Fruit fly (Drosophila melanogaster) whole organism, wandering third instar larva: ENCODE results near the gene BG642163.

Source experiments
- Abd-B ChIP-seq: fragments of >200 bp; optimal IDR thresholded peaks from 2 replicates; lab custom pipeline; 2017; ENCODE audit warnings: missing biosample characterization, missing genetic modification characterization
- CG9705 ChIP-seq: fragments of 200-800 bp; sonication (Bioruptor generic); optimal IDR thresholded peaks from 2 replicates; lab custom pipeline; 2018; ENCODE audit warnings: missing biosample characterization, mild to moderate bottlenecking, missing genetic modification characterization
- CrebA ChIP-seq: fragments of 200-800 bp; sonication (Bioruptor generic); optimal IDR thresholded peaks from 2 replicates; lab custom pipeline; 2016; ENCODE audit warnings: missing biosample characterization, mild to moderate bottlenecking, missing genetic modification characterization, borderline replicate concordance
- Dfd ChIP-seq: fragments of >200 bp; optimal IDR thresholded peaks from 2 replicates; lab custom pipeline; 2017; ENCODE audit warnings: missing biosample characterization, missing genetic modification characterization
- GATAd ChIP-seq: sonication (Bioruptor generic); optimal IDR thresholded peaks from 2 replicates; lab custom pipeline; 2016; ENCODE audit warnings: missing biosample characterization, missing genetic modification characterization
- Hr78 ChIP-seq: fragments of >200 bp; optimal IDR thresholded peaks from 2 replicates; lab custom pipeline; 2017; ENCODE audit warnings: missing biosample characterization, missing genetic modification characterization
- Hr83 ChIP-seq: fragments of 200-300 bp; sonication (Bioruptor generic); optimal IDR thresholded peaks from 2 replicates; lab custom pipeline; 2016; ENCODE audit warnings: missing biosample characterization, mild to moderate bottlenecking, missing genetic modification characterization, moderate library complexity; ENCODE audit not compliant: poor library complexity, severe bottlenecking
- Jra ChIP-seq: sonication (Bioruptor generic); optimal IDR thresholded peaks from 2 replicates; lab custom pipeline; 2016; ENCODE audit warnings: missing biosample characterization, missing genetic modification characterization
- Mio ChIP-seq: sonication (Bioruptor generic); optimal IDR thresholded peaks from 2 replicates; lab custom pipeline; 2016; ENCODE audit warnings: missing biosample characterization, missing genetic modification characterization
- Myc ChIP-seq: fragments of >200 bp; optimal IDR thresholded peaks from 2 replicates; lab custom pipeline; 2017
- Rel ChIP-seq, 2 experiments: fragments of 200-800 bp; sonication (Bioruptor generic) in 1 of 2; optimal IDR thresholded peaks; 2 replicates in 1 of 2; 3 replicates in 1 of 2; lab custom pipeline; 2016 to 2019; ENCODE audit warnings: mild to moderate bottlenecking in 2 of 2, missing biosample characterization in 2 of 2, missing genetic modification characterization in 2 of 2, moderate library complexity in 1 of 2
- Sp1 ChIP-seq: fragments of 200-800 bp; sonication (Bioruptor generic); optimal IDR thresholded peaks from 3 replicates; lab custom pipeline; 2019; ENCODE audit warnings: missing biosample characterization, mild to moderate bottlenecking, missing genetic modification characterization, moderate library complexity
- Vsx2 ChIP-seq: fragments of 200-300, 225-300 bp; sonication (Bioruptor generic); optimal IDR thresholded peaks from 2 replicates; lab custom pipeline; 2018; ENCODE audit warnings: missing biosample characterization, missing genetic modification characterization; ENCODE audit not compliant: partially characterized antibody
- br ChIP-seq: fragments of 200-800 bp; sonication (Bioruptor generic); optimal IDR thresholded peaks from 2 replicates; lab custom pipeline; 2016; ENCODE audit warnings: missing biosample characterization, missing genetic modification characterization
- brk ChIP-seq: fragments of 200-800 bp; sonication (Bioruptor generic); optimal IDR thresholded peaks from 2 replicates; lab custom pipeline; 2016; ENCODE audit warnings: missing biosample characterization, mild to moderate bottlenecking, missing genetic modification characterization
- dl ChIP-seq, 2 experiments: fragments of 175-275, 200-275 bp in 1 of 2; fragments of 200-275 bp in 1 of 2; sonication (Bioruptor generic); optimal IDR thresholded peaks; lab custom pipeline; 2018; ENCODE audit warnings: mild to moderate bottlenecking in 2 of 2, missing biosample characterization in 2 of 2, missing genetic modification characterization in 2 of 2, moderate library complexity in 2 of 2; ENCODE audit not compliant: partially characterized antibody in 2 of 2, insufficient read depth in 1 of 2
- dmrt93B ChIP-seq: fragments of 200-800 bp; sonication (Bioruptor generic); optimal IDR thresholded peaks from 2 replicates; lab custom pipeline; 2018; ENCODE audit warnings: missing biosample characterization, mild to moderate bottlenecking, missing genetic modification characterization
- ey ChIP-seq: fragments of 200-800 bp; sonication (Bioruptor generic); optimal IDR thresholded peaks from 2 replicates; lab custom pipeline; 2016; ENCODE audit warnings: missing biosample characterization, missing genetic modification characterization
- foxo ChIP-seq, 2 experiments: fragments of 200-800 bp; sonication (Bioruptor generic); optimal IDR thresholded peaks; 2 replicates in 1 of 2; 3 replicates in 1 of 2; lab custom pipeline; 2016 to 2017; ENCODE audit warnings: missing biosample characterization in 2 of 2, missing genetic modification characterization in 2 of 2
- h ChIP-seq: fragments of 200-800 bp; sonication (Bioruptor generic); optimal IDR thresholded peaks from 3 replicates; lab custom pipeline; 2016; ENCODE audit warnings: missing biosample characterization, mild to moderate bottlenecking, missing genetic modification characterization
- jim ChIP-seq: fragments of 175-275, 200-325 bp; sonication (Bioruptor generic); optimal IDR thresholded peaks from 2 replicates; lab custom pipeline; 2016; ENCODE audit warnings: missing biosample characterization, mild to moderate bottlenecking, missing genetic modification characterization
- lola ChIP-seq: fragments of >200 bp; optimal IDR thresholded peaks from 2 replicates; lab custom pipeline; 2017; ENCODE audit warnings: missing biosample characterization, missing genetic modification characterization
- psq ChIP-seq: fragments of 200-800 bp; sonication (Bioruptor generic); optimal IDR thresholded peaks from 3 replicates; lab custom pipeline; 2017; ENCODE audit warnings: missing biosample characterization, mild to moderate bottlenecking, missing genetic modification characterization, moderate library complexity
- rgr ChIP-seq: fragments of 200-800 bp; sonication (Bioruptor generic); optimal IDR thresholded peaks from 3 replicates; lab custom pipeline; 2016; ENCODE audit warnings: missing biosample characterization, mild to moderate bottlenecking, missing genetic modification characterization
- sage ChIP-seq: fragments of 200-800 bp; sonication (Bioruptor generic); optimal IDR thresholded peaks from 2 replicates; lab custom pipeline; 2016; ENCODE audit warnings: missing biosample characterization, mild to moderate bottlenecking, missing genetic modification characterization
- sv ChIP-seq: fragments of 200-800 bp; sonication (Bioruptor generic); optimal IDR thresholded peaks from 3 replicates; lab custom pipeline; 2016; ENCODE audit warnings: missing biosample characterization, missing genetic modification characterization
- tai ChIP-seq: sonication (Bioruptor generic); optimal IDR thresholded peaks from 2 replicates; lab custom pipeline; 2016; ENCODE audit warnings: missing biosample characterization, missing genetic modification characterization
- woc ChIP-seq: sonication (Bioruptor generic); optimal IDR thresholded peaks from 2 replicates; lab custom pipeline; 2016; ENCODE audit warnings: missing biosample characterization, mild to moderate bottlenecking, missing genetic modification characterization

The BG642163 gene

DNA sequence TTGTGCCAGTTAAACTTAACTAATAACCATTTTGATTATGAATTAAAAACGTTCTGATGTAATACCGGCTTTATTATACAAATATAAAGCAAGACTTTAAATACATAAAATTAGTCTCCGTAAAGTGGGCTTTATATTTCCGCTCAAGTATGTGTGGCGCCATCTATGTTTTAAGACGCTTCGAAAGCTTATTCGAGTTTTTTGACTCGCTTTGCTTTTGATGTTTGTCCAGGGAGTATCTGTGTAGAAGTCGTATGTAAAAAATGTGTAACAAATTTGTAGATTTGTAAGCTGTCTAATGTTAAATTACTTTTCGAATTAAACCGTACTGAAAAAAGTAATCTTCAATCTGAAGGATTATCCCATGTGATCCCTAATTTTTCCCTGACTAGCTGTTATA, 19.8 kb downstream of the BG642163 start:
- TF ChIP-seq br (GFP tag; lab: Kevin White, UChicago) (no peak), Myc (peak; percentile 22)

DNA sequence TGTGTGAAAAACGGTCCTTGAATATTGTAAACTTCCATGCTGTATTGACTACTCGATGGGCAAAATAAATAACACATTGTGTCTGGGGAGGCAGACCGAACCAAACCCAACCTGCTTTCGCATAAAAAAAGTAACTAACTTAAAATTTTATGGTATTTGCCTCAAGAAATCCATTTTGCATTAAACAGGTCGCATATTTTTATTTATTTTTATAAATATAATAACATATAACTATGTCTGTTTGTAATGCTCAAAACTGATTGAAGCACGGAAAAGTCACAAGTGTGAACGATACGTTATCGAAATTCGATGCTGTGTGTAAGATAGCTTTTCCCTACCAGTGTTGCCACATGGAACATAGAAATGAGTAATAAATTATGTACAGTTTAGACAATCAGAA, 41.3 kb downstream of the BG642163 start, which contains the start of gene CG11929:
Gene CG11929 (plus strand): TSS at position 301 of the 400 bp plus-strand sequence.
- TF ChIP-seq dmrt93B (GFP tag; lab: Kevin White, UChicago) (no peak), Dfd (GFP tag; lab: Kevin White, UChicago) (no peak), psq (no peak), ey (GFP tag; lab: Kevin White, UChicago) (no peak), woc (no peak), Myc (no peak), Abd-B (GFP tag; lab: Kevin White, UChicago) (no peak), CrebA (no peak), lola (GFP tag; lab: Kevin White, UChicago) (no peak), Jra (no peak), dl (GFP tag; optimal IDR thresholded peaks at IDR 0.05; lab: Kevin White, UChicago; ENCODE audit: insufficient read depth in 1 of 2, partially characterized antibody in 2 of 2) (no peak), GATAd (no peak)

DNA sequence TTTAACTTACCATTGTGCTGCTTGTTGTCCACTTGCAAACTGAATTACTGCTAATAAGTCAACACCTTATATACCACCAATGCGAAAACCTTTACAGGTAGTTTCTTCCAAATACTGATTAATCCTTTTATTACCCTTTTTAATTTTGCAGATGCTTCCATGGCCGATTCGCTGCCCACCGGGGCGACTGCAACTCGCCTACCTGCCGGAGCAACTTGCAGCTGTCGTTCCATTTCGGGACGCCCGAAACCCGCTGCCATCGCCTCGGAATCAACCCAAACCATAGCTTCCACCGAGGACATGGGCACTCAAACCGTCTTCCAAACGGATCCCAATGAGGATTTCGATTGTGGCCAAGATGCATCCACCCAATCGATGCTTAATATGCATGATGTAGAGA, 43.3 kb downstream of the BG642163 start, which contains the start of gene Elba1:
Gene Elba1 (minus strand): TSS at position 101 of the 400 bp plus-strand sequence.
- TF ChIP-seq dl (GFP tag; optimal IDR thresholded peaks at IDR 0.05; lab: Kevin White, UChicago; ENCODE audit: insufficient read depth in 1 of 2, partially characterized antibody in 2 of 2) (no peak), Jra (no peak), foxo (GFP tag; optimal IDR thresholded peaks at IDR 0.05; lab: Kevin White, UChicago) (no peak), Vsx2 (GFP tag; lab: Kevin White, UChicago) (no peak)

DNA sequence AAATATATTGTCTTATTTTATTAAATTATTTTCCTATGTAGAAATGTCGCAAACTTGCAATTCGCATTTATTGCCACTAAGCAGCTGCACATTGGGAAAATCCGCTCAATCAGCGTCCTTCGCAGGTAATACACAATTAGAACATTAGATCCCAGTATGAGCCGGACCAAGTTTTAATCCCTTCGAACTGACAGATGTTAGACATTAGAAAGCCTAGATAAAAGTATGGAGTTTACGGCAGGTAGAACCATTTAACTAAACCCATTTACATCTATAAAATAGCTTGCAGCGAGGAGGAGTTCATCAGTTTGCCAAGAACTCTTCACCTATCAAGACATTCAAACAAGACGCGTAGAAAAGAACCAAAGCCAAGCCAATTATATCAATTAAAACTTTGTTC, 46.1 kb downstream of the BG642163 start, which contains the start of gene Elba3:
Gene Elba3 (plus strand): TSS at position 301 of the 400 bp plus-strand sequence.
- TF ChIP-seq ey (GFP tag; lab: Kevin White, UChicago) (no peak), Hr83 (GFP tag; lab: Kevin White, UChicago) (no peak), Rel (GFP tag; optimal IDR thresholded peaks at IDR 0.05; lab: Kevin White, UChicago) (no peak), Rel (tag; optimal IDR thresholded peaks at IDR 0.05; lab: Kevin White, UChicago) (no peak), Hr78 (GFP tag; lab: Kevin White, UChicago) (no peak), Dfd (GFP tag; lab: Kevin White, UChicago) (no peak), GATAd (no peak), Mio (GFP tag; lab: Kevin White, UChicago) (no peak), sage (GFP tag; lab: Kevin White, UChicago) (no peak), rgr (GFP tag; lab: Kevin White, UChicago) (no peak), h (GFP tag; lab: Kevin White, UChicago) (no peak), psq (no peak), lola (GFP tag; lab: Kevin White, UChicago) (no peak), Jra (no peak), woc (no peak), CG9705 (GFP tag; lab: Kevin White, UChicago) (no peak), jim (GFP tag; lab: Kevin White, UChicago) (no peak), tai (GFP tag; lab: Kevin White, UChicago) (no peak), br (GFP tag; lab: Kevin White, UChicago) (no peak)

DNA sequence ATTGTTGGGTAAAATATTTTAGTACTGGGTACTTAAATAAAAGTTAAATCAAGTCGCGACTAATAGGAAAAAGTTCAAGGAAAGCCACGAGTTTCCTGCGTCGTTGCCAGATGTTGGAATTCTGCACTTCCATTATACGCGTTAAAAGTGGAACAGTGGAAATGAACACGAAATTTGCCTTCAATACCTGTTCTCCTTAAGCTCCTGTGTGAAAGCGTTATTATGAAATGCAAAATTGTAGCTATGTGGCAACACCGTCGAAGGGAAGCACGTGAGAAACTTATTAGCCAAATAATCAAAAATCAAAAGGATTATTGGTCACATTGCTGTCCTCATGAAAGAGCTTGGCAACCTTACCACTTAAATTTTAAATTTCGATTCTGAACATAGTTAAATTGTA, 49.5 kb downstream of the BG642163 start, which contains the start of gene CG3251:
Gene CG3251 (minus strand): TSS at position 101 of the 400 bp plus-strand sequence.
- TF ChIP-seq lola (GFP tag; lab: Kevin White, UChicago) (no peak), brk (no peak), sage (GFP tag; lab: Kevin White, UChicago) (no peak), psq (no peak), sv (GFP tag; lab: Kevin White, UChicago) (no peak), tai (GFP tag; lab: Kevin White, UChicago) (no peak), Sp1 (GFP tag; lab: Kevin White, UChicago) (no peak)
